Fruit fly (Drosophila melanogaster): ENCODE results near the gene CG46307.

Gene CG46307

DNA sequence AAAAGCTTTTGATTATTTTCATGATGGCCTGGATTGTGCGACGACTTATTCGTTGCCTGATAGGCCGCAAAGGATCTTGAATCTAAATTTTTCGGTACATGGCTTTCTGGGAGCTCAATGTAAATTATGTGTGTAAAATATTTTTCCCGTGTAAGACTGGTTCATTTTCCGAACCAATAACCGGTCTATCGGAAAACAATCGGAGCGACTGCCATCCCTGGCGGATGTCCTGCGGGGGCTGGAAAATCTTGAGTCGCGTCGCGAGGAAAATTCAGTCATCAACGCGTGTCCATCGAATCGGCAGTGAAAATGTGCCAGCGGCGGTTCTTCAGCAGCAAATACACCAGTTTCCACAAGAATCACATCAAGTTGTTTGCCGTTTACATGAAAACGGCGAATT is at the start of gene CG46307, which contains the start of gene Nhe2:
TSS of gene CG46307 (plus strand) at position 243 of the 400 bp plus-strand sequence.
TSS of gene Nhe2 (plus strand) at position 243 of the 400 bp plus-strand sequence.
- TF ChIP-seq Hr83 (GFP tag; optimal IDR thresholded peaks at IDR 0.05; ENCODE audit: poor library complexity, severe bottlenecking) (no peak), Dif (GFP tag; optimal IDR thresholded peaks at IDR 0.05; ENCODE audit: partially characterized antibody) (no peak), N (GFP tag; optimal IDR thresholded peaks at IDR 0.05) (no peak), tai (GFP tag; optimal IDR thresholded peaks at IDR 0.05) (no peak), woc (GFP tag; optimal IDR thresholded peaks at IDR 0.05) (no peak), Jra (GFP tag; optimal IDR thresholded peaks at IDR 0.05) (no peak), OdsH (GFP tag; optimal IDR thresholded peaks at IDR 0.05) (no peak), brk (GFP tag; optimal IDR thresholded peaks at IDR 0.05) (no peak), ey (GFP tag; optimal IDR thresholded peaks at IDR 0.05) (no peak), GATAd (GFP tag; optimal IDR thresholded peaks at IDR 0.05) (no peak)

dm6 chr2L:21061591-21061990 is 42.8 kb upstream of the CG46307 start:
- no peak for TF ChIP-seq CG32264 (GFP tag; optimal IDR thresholded peaks at IDR 0.05)
- TF ChIP-seq dsf (GFP tag; optimal IDR thresholded peaks at IDR 0.05; ENCODE audit: borderline replicate concordance) = no peak
- no peak for TF ChIP-seq woc (GFP tag; optimal IDR thresholded peaks at IDR 0.05)
- no peak for TF ChIP-seq Dif (GFP tag; optimal IDR thresholded peaks at IDR 0.05; ENCODE audit: partially characterized antibody)
- TF ChIP-seq Abd-B (GFP tag; optimal IDR thresholded peaks at IDR 0.05) = no peak
- TF ChIP-seq CG9705 (GFP tag; optimal IDR thresholded peaks at IDR 0.05) = no peak
- TF ChIP-seq N (GFP tag; optimal IDR thresholded peaks at IDR 0.05) = no peak
- TF ChIP-seq Hr78 (GFP tag; optimal IDR thresholded peaks at IDR 0.05) = no peak
- TF ChIP-seq rgr (GFP tag; optimal IDR thresholded peaks at IDR 0.05) = no peak
- TF ChIP-seq br (GFP tag; optimal IDR thresholded peaks at IDR 0.05) = no peak
- TF ChIP-seq Hr83 (GFP tag; optimal IDR thresholded peaks at IDR 0.05; ENCODE audit: poor library complexity, severe bottlenecking) = no peak
- TF ChIP-seq Mio (GFP tag; optimal IDR thresholded peaks at IDR 0.05) = no peak
- TF ChIP-seq Myc (optimal IDR thresholded peaks at IDR 0.05) = no peak
- TF ChIP-seq h (GFP tag; optimal IDR thresholded peaks at IDR 0.05) = no peak
- no peak for TF ChIP-seq pan (optimal IDR thresholded peaks at IDR 0.05)

DNA sequence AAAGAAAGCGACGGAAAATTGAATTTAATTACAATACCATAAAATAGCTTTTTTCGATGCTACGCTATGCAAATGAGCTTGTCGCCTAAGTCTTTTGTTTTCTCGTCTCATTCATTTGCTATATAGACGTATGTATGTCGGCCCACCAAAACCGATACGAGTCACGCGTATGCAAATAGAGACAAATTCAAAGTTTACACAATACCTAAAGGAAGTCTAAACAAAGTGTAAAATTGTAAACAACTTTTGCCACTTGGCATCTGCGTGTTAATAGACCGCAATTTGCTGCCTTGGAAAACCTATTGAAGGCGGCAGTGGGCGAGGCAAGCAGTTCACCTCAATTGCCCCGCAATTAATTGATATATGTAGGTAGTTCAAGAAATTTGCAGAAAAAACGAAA is 41.8 kb upstream of the CG46307 start:
- TF ChIP-seq Jra (GFP tag; optimal IDR thresholded peaks at IDR 0.05) = no peak
- TF ChIP-seq rgr (GFP tag; optimal IDR thresholded peaks at IDR 0.05) = no peak
- TF ChIP-seq CG32264 (GFP tag; optimal IDR thresholded peaks at IDR 0.05) = no peak
- no peak for TF ChIP-seq ey (GFP tag; optimal IDR thresholded peaks at IDR 0.05)
- no peak for TF ChIP-seq HLH106 (tag; optimal IDR thresholded peaks at IDR 0.05)
- no peak for TF ChIP-seq sv (GFP tag; optimal IDR thresholded peaks at IDR 0.05)
- TF ChIP-seq OdsH (GFP tag; optimal IDR thresholded peaks at IDR 0.05) = no peak

DNA sequence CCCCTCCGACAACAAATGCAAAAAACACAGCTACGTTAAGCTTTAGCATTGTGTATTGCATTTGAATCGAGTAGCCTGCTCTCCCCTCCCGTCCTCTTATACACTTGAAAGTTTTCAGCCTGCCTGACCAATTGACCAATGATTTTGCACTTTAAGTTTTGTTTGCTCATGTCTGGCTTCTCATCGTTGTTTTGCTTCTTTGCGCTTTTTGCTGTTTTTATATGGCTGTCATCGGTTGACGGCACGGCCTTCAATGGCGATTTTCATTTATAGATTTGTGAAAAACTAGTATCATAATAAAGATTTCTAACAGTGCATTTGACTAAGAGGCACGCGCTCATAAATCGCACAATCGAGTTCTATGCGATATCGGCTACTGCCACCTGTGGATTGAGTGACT is 38.5 kb upstream of the CG46307 start:
- TF ChIP-seq h (GFP tag; optimal IDR thresholded peaks at IDR 0.05) = no peak
- no peak for TF ChIP-seq Sp1 (GFP tag; optimal IDR thresholded peaks at IDR 0.05)
- no peak for TF ChIP-seq foxo (GFP tag; optimal IDR thresholded peaks at IDR 0.05)
- TF ChIP-seq sv (GFP tag; optimal IDR thresholded peaks at IDR 0.05) = no peak
- no peak for TF ChIP-seq tai (GFP tag; optimal IDR thresholded peaks at IDR 0.05)
- no peak for TF ChIP-seq Vsx2 (GFP tag; optimal IDR thresholded peaks at IDR 0.05; ENCODE audit: partially characterized antibody)

- TF ChIP-seq N (GFP tag; optimal IDR thresholded peaks at IDR 0.05) = no peak
Measured at dm6 chr2L:21067137-21067536, 37.2 kb upstream of the CG46307 start.

DNA sequence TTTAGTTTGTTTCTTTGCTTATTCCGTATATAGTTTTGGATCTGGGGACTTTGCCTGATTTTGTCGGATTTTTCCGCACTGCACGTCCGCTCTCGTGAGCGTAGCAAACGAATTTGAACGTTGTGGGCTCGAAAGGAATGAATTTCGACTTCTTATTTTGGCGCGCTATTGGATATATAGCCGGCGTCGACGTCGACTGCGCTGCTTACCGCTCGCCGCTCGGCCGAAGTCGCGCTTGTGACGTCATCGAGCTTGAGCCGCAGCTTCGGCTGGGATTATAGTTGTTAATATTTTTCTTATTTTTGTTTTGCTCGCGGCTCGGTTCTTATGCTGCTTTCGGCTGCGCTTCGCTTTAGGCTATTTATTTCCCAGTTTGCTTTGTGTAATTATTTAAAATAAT is 34.6 kb upstream of the CG46307 start:
- TF ChIP-seq h (GFP tag; optimal IDR thresholded peaks at IDR 0.05) = no peak

DNA sequence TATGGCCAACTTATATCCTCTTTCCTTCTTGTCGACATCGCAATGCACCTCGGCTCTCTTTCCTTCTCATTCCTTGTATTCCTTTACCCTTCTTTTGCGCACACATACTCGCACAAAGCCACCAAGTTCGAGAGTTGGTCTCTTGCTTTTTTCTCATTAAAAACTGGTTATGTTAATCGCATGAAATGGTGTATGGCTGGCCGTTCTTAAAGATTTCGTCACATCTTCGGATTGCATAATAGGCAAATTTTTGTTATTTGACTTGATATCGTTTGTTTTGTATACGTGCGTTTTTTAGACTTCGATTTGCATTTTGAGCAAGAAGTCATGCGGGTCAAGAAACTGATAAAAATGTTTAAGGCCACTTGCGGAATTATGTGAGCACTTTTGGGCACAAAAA is 33.5 kb upstream of the CG46307 start:
- peak; percentile 7 for TF ChIP-seq Vsx2 (GFP tag; optimal IDR thresholded peaks at IDR 0.05; ENCODE audit: partially characterized antibody)
- TF ChIP-seq br (GFP tag; optimal IDR thresholded peaks at IDR 0.05) = no peak

DNA sequence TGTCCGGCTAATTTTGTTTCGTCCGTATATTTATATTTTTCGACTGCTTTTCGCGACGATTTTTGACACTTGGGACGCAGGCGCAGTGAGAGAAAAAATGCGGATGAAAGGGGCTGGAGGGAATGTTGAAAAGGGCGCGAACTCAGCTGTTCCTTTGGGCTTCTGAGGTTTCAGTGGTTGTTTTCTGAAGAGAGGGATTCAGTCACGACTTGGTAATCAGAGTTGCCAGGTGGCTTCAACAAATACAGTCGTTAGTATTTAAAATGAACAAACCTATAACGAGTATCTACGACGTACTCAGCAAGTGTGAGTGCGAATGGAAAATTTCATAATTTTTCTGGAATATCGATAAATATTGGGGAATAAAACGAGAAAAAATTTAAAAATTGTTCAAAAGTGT is 32.9 kb upstream of the CG46307 start, which contains the start of gene CG9265:
TSS of gene CG9265 (minus strand) at position 68 of the 400 bp plus-strand sequence.
- no peak for TF ChIP-seq brk (GFP tag; optimal IDR thresholded peaks at IDR 0.05)
- no peak for TF ChIP-seq dl (GFP tag; optimal IDR thresholded peaks at IDR 0.05; ENCODE audit: insufficient read depth in 1 of 2, partially characterized antibody in 2 of 2)
- no peak for TF ChIP-seq Myc (optimal IDR thresholded peaks at IDR 0.05)
- TF ChIP-seq Hr83 (GFP tag; optimal IDR thresholded peaks at IDR 0.05; ENCODE audit: poor library complexity, severe bottlenecking) = peak; percentile 23
- TF ChIP-seq GATAd (GFP tag; optimal IDR thresholded peaks at IDR 0.05) = no peak
- TF ChIP-seq Hnf4 (GFP tag; optimal IDR thresholded peaks at IDR 0.05) = no peak
- TF ChIP-seq rgr (GFP tag; optimal IDR thresholded peaks at IDR 0.05) = peak; percentile 18
- no peak for TF ChIP-seq h (GFP tag; optimal IDR thresholded peaks at IDR 0.05)
- TF ChIP-seq ey (GFP tag; optimal IDR thresholded peaks at IDR 0.05) = no peak
- TF ChIP-seq Dfd (GFP tag; optimal IDR thresholded peaks at IDR 0.05) = no peak
- TF ChIP-seq CrebA (GFP tag; optimal IDR thresholded peaks at IDR 0.05; ENCODE audit: borderline replicate concordance) = no peak
- TF ChIP-seq lola (GFP tag; optimal IDR thresholded peaks at IDR 0.05) = no peak
- no peak for TF ChIP-seq Abd-B (GFP tag; optimal IDR thresholded peaks at IDR 0.05)
- TF ChIP-seq fru (GFP tag; optimal IDR thresholded peaks at IDR 0.05) = no peak
- TF ChIP-seq CG9705 (GFP tag; optimal IDR thresholded peaks at IDR 0.05) = no peak
- no peak for TF ChIP-seq N (GFP tag; optimal IDR thresholded peaks at IDR 0.05)
- no peak for TF ChIP-seq sage (GFP tag; optimal IDR thresholded peaks at IDR 0.05)
- no peak for TF ChIP-seq Sp1 (GFP tag; optimal IDR thresholded peaks at IDR 0.05)
- TF ChIP-seq foxo (GFP tag; optimal IDR thresholded peaks at IDR 0.05) = no peak
- peak; percentile 9 for TF ChIP-seq woc (GFP tag; optimal IDR thresholded peaks at IDR 0.05)
- TF ChIP-seq Dif (GFP tag; optimal IDR thresholded peaks at IDR 0.05; ENCODE audit: partially characterized antibody) = no peak
- TF ChIP-seq dmrt93B (GFP tag; optimal IDR thresholded peaks at IDR 0.05) = no peak
